Worm (Caenorhabditis elegans) whole organism, L1 larva: ENCODE data around the gene F08F3.1.

Experiments
- C04F5.9 ChIP-seq: sonication (generic microtip); optimal IDR thresholded peaks from 2 replicates; lab custom pipeline; 2016; ENCODE audit warnings: missing genetic modification characterization, missing compliant biosample characterization
- C16A3.4 ChIP-seq: fragments of 150-350 bp; optimal IDR thresholded peaks from 2 replicates; lab custom pipeline; 2014; ENCODE audit warnings: missing biosample characterization, missing genetic modification characterization
- Y116A8C.19 ChIP-seq: sonication (generic microtip); optimal IDR thresholded peaks from 2 replicates; lab custom pipeline; 2016; ENCODE audit warnings: missing compliant biosample characterization, missing genetic modification characterization, borderline replicate concordance
- alr-1 ChIP-seq: fragments of 200-800 bp; sonication (Bioruptor generic); optimal IDR thresholded peaks from 2 replicates; lab custom pipeline; 2018; ENCODE audit warnings: borderline replicate concordance, mild to moderate bottlenecking, missing genetic modification characterization, missing compliant biosample characterization
- ama-1 ChIP-seq: fragments of 150-350 bp; optimal IDR thresholded peaks from 2 replicates; lab custom pipeline; 2014
- blmp-1 ChIP-seq: fragments of 150-350 bp; optimal IDR thresholded peaks from 2 replicates; lab custom pipeline; 2014; ENCODE audit warnings: missing biosample characterization, missing genetic modification characterization
- ceh-63 ChIP-seq: fragments of 200-800 bp; sonication (Bioruptor generic); optimal IDR thresholded peaks from 2 replicates; lab custom pipeline; 2018; ENCODE audit warnings: mild to moderate bottlenecking, missing genetic modification characterization, missing compliant biosample characterization
- ceh-8 ChIP-seq: fragments of 200-800 bp; sonication (Bioruptor generic); optimal IDR thresholded peaks from 2 replicates; lab custom pipeline; 2018; ENCODE audit warnings: mild to moderate bottlenecking, missing genetic modification characterization, moderate library complexity, missing compliant biosample characterization
- ceh-82 ChIP-seq, 3 experiments: fragments of 150-350 bp in 1 of 3; sonication (generic microtip) in 2 of 3; optimal IDR thresholded peaks; 2 replicates each; lab custom pipeline; 2014 to 2017; ENCODE audit warnings: missing biosample characterization in 3 of 3, missing genetic modification characterization in 3 of 3
- ceh-88 ChIP-seq: fragments of 200-800 bp; sonication (Bioruptor generic); IDR thresholded peaks from 2 replicates; pipeline ENCODE4 v1.3.6; 2022; ENCODE audit warnings: missing genetic modification characterization, missing compliant biosample characterization
- dpl-1 ChIP-seq, 3 experiments: fragments of 150-350 bp in 2 of 3; sonication (generic microtip) in 1 of 3; optimal IDR thresholded peaks; 2 replicates each; lab custom pipeline; 2014 to 2017; ENCODE audit warnings: missing biosample characterization in 3 of 3, missing genetic modification characterization in 3 of 3, missing genetic modification reagents in 3 of 3
- egl-13 ChIP-seq: sonication (generic microtip); optimal IDR thresholded peaks from 2 replicates; lab custom pipeline; 2016; ENCODE audit warnings: missing genotype, missing genetic modification reagents, missing genetic modification characterization, missing compliant biosample characterization
- egl-27 ChIP-seq, 2 experiments: fragments of 150-350 bp in 1 of 2; sonication (generic microtip); optimal IDR thresholded peaks; 3 replicates each; lab custom pipeline; 2017 to 2018; ENCODE audit warnings: missing biosample characterization in 2 of 2, missing genetic modification characterization in 2 of 2, missing genetic modification reagents in 2 of 2
- ets-5 ChIP-seq: fragments of 200-800 bp; sonication (Bioruptor generic); IDR thresholded peaks from 2 replicates; pipeline ENCODE4 v1.3.6; 2022; ENCODE audit warnings: missing genetic modification characterization, missing compliant biosample characterization
- fkh-4 ChIP-seq: sonication (generic microtip); optimal IDR thresholded peaks from 2 replicates; lab custom pipeline; 2016; ENCODE audit warnings: missing compliant biosample characterization, missing genetic modification characterization, borderline replicate concordance
- fos-1 ChIP-seq: fragments of 150-350 bp; optimal IDR thresholded peaks from 2 replicates; lab custom pipeline; 2014; ENCODE audit warnings: missing biosample characterization, missing genetic modification characterization
- hpl-2 ChIP-seq: fragments of 150-350 bp; optimal IDR thresholded peaks from 2 replicates; lab custom pipeline; 2014; ENCODE audit warnings: missing biosample characterization, missing genetic modification reagents, missing genetic modification characterization
- lin-13 ChIP-seq: fragments of 150-350 bp; optimal IDR thresholded peaks from 2 replicates; lab custom pipeline; 2014; ENCODE audit warnings: missing biosample characterization, missing genetic modification reagents, missing genetic modification characterization
- lin-14 ChIP-seq: fragments of 200-800 bp; sonication (Bioruptor generic); optimal IDR thresholded peaks from 2 replicates; lab custom pipeline; 2018; ENCODE audit warnings: mild to moderate bottlenecking, missing genetic modification characterization, moderate library complexity, missing compliant biosample characterization
- lin-35 ChIP-seq, 2 experiments: fragments of 150-350 bp; optimal IDR thresholded peaks; 2 replicates each; lab custom pipeline; 2014; ENCODE audit warnings: missing biosample characterization in 2 of 2, missing genetic modification characterization in 2 of 2, missing genetic modification reagents in 2 of 2
- mab-9 ChIP-seq: fragments of 200-800 bp; sonication (Bioruptor generic); IDR thresholded peaks from 2 replicates; pipeline ENCODE4 v1.3.6; 2022; ENCODE audit warnings: missing genetic modification reagents, missing genetic modification characterization, missing compliant biosample characterization
- mef-2 ChIP-seq: fragments of 150-350 bp; optimal IDR thresholded peaks from 2 replicates; lab custom pipeline; 2014; ENCODE audit warnings: missing biosample characterization, missing genetic modification characterization
- nhr-11 ChIP-seq: fragments of 150-350 bp; optimal IDR thresholded peaks from 2 replicates; lab custom pipeline; 2014; ENCODE audit warnings: missing biosample characterization, missing genetic modification characterization
- nhr-28 ChIP-seq: fragments of 150-350 bp; optimal IDR thresholded peaks from 2 replicates; lab custom pipeline; 2014; ENCODE audit warnings: missing biosample characterization, missing genetic modification characterization
- nhr-77 ChIP-seq: fragments of 150-350 bp; optimal IDR thresholded peaks from 2 replicates; lab custom pipeline; 2014; ENCODE audit warnings: missing biosample characterization, missing genetic modification characterization
- pag-3 ChIP-seq: sonication (generic microtip); optimal IDR thresholded peaks from 2 replicates; lab custom pipeline; 2017; ENCODE audit warnings: missing genetic modification characterization, mild to moderate bottlenecking, missing compliant biosample characterization, antibody characterized with exemption, borderline replicate concordance; ENCODE audit not compliant: insufficient read depth
- pax-3 ChIP-seq: fragments of 200-800 bp; sonication (Bioruptor generic); optimal IDR thresholded peaks from 2 replicates; lab custom pipeline; 2018; ENCODE audit warnings: mild to moderate bottlenecking, missing genetic modification characterization, moderate library complexity, missing compliant biosample characterization
- pqm-1 ChIP-seq: sonication (generic microtip); optimal IDR thresholded peaks from 3 replicates; lab custom pipeline; 2017; ENCODE audit warnings: missing biosample characterization, missing genetic modification characterization
- snpc-4 ChIP-seq: fragments of 150-350 bp; optimal IDR thresholded peaks from 2 replicates; lab custom pipeline; 2014; ENCODE audit warnings: missing biosample characterization, missing genetic modification characterization
- snu-23 ChIP-seq: sonication (generic microtip); optimal IDR thresholded peaks from 2 replicates; lab custom pipeline; 2016; ENCODE audit warnings: missing genetic modification characterization, missing compliant biosample characterization
- sptf-1 ChIP-seq: fragments of 150-350 bp; optimal IDR thresholded peaks from 2 replicates; lab custom pipeline; 2014; ENCODE audit warnings: missing biosample characterization, missing genetic modification characterization
- swsn-7 ChIP-seq: sonication (generic microtip); optimal IDR thresholded peaks from 2 replicates; lab custom pipeline; 2016; ENCODE audit warnings: missing genetic modification characterization, missing compliant biosample characterization
- tlp-1 ChIP-seq: fragments of 150-350 bp; optimal IDR thresholded peaks from 2 replicates; lab custom pipeline; 2014; ENCODE audit warnings: missing biosample characterization, missing genetic modification characterization
- unc-30 ChIP-seq: sonication (generic microtip); optimal IDR thresholded peaks from 2 replicates; lab custom pipeline; 2017; ENCODE audit warnings: missing biosample characterization, missing genetic modification characterization
- unc-62 ChIP-seq: fragments of 150-350 bp; optimal IDR thresholded peaks from 2 replicates; lab custom pipeline; 2014; ENCODE audit warnings: missing biosample characterization, missing genetic modification reagents, missing genetic modification characterization
- vab-15 ChIP-seq: sonication (generic microtip); optimal IDR thresholded peaks from 2 replicates; lab custom pipeline; 2017; ENCODE audit warnings: missing genotype, mild to moderate bottlenecking, missing genetic modification characterization, missing compliant biosample characterization
- zag-1 ChIP-seq: fragments of 150-350 bp; optimal IDR thresholded peaks from 2 replicates; lab custom pipeline; 2014; ENCODE audit warnings: missing biosample characterization, missing genetic modification characterization

Gene F08F3.1

DNA sequence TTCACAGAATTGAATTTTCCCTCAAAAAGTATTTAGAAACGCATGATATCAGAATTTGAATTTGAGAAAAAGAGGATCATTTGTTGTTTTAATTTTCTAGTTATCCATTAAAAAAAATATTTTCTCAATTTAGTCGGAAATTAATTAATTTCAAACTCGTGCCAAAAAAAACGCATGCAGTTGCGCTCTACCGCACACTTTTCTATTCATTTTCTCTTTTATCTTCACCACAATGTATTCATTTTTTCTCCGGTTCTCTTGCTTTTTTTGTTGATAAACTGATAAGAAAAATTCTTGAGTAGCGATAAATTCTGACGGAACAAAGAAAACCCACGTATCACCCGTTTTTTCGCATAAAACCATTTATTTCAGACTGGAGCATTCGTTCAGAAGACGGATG, 12.9 kb upstream of the F08F3.1 start, which contains the start of gene acl-6 (continued):
- no peak for TF ChIP-seq egl-27 (tag; optimal IDR thresholded peaks at IDR 0.05; lab: Kevin White, UChicago)
- TF ChIP-seq hpl-2, result no peak
- TF ChIP-seq tlp-1 (tag; lab: Kevin White, UChicago), result no peak
- TF ChIP-seq mef-2 (tag; lab: Kevin White, UChicago), result no peak
- TF ChIP-seq nhr-11 (tag; lab: Kevin White, UChicago), result no peak
- no peak for TF ChIP-seq nhr-28 (tag; lab: Kevin White, UChicago)
- TF ChIP-seq swsn-7, result peak; percentile 11
- peak in 1 of 3 experiments; percentile 36 for TF ChIP-seq ceh-82 (tag; optimal IDR thresholded peaks at IDR 0.05; lab: Kevin White, UChicago)
- peak; percentile 15 for TF ChIP-seq fos-1 (tag; lab: Kevin White, UChicago)
- no peak for TF ChIP-seq pag-3
- TF ChIP-seq fkh-4 (tag; lab: Kevin White, UChicago), result no peak
- TF ChIP-seq unc-30 (tag; lab: Kevin White, UChicago), result no peak
- no peak for TF ChIP-seq ama-1 (lab: Kevin White, UChicago)
- TF ChIP-seq zag-1, result no peak
- TF ChIP-seq blmp-1 (tag; lab: Kevin White, UChicago), result peak; percentile 89
- TF ChIP-seq snpc-4 (tag; lab: Kevin White, UChicago), result no peak
- no peak for TF ChIP-seq mab-9 (GFP tag; lab: Robert Waterston, UW)
- no peak for TF ChIP-seq unc-62
- TF ChIP-seq ceh-8 (GFP tag; lab: Kevin White, UChicago), result no peak
- peak; percentile 68 for TF ChIP-seq snu-23 (GFP tag; lab: Kevin White, UChicago)
- no peak for TF ChIP-seq ets-5 (GFP tag; lab: Robert Waterston, UW)
- peak; percentile 88 to 96 for TF ChIP-seq lin-35 (GFP tag; optimal IDR thresholded peaks at IDR 0.05; lab: Kevin White, UChicago)
- no peak for TF ChIP-seq alr-1
- no peak for TF ChIP-seq Y116A8C.19 (tag; lab: Kevin White, UChicago)
- TF ChIP-seq C04F5.9 (tag; lab: Kevin White, UChicago), result no peak
- peak; percentile 78 for TF ChIP-seq pqm-1 (tag; lab: Kevin White, UChicago)
- no peak for TF ChIP-seq nhr-77 (tag; lab: Kevin White, UChicago)
- TF ChIP-seq C16A3.4 (tag; lab: Kevin White, UChicago), result peak; percentile 72
- TF ChIP-seq ceh-63 (GFP tag; lab: Kevin White, UChicago), result no peak
- TF ChIP-seq egl-13 (tag; lab: Kevin White, UChicago), result no peak
- no peak for TF ChIP-seq pax-3 (tag; lab: Kevin White, UChicago)
- TF ChIP-seq, all 84 proteins: peak for 27

DNA sequence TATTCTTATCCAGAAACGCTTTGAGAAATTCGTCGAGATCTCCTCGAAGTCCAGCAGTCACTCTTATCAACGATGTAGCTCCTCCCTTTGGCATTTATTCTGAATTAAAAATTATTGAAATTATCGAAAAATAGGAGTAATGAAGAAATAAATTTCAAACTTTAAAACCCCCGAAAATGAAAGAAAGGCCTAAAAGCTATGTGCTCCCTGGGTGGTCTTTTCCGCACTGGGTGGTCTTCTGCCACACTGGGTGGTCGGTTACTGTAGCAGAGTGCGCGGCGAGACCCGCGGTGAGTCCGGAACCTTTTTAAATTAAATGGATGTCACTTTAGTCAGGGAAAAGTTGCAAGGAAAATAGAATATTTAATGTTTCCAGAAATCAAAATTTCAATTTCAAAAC, 6.9 kb upstream of the F08F3.1 start, which contains the start of gene snpc-1.3:
Gene snpc-1.3, minus strand, starts transcription at position 101 of the 400 bp plus-strand sequence.
- TF ChIP-seq ceh-82 (tag; optimal IDR thresholded peaks at IDR 0.05; lab: Kevin White, UChicago) (no peak), vab-15 (tag; lab: Kevin White, UChicago) (no peak), snu-23 (GFP tag; lab: Kevin White, UChicago) (no peak), tlp-1 (tag; lab: Kevin White, UChicago) (no peak), nhr-28 (tag; lab: Kevin White, UChicago) (no peak), sptf-1 (tag; lab: Kevin White, UChicago) (no peak), ama-1 (lab: Kevin White, UChicago) (no peak), ceh-88 (GFP tag; lab: Robert Waterston, UW) (no peak)

DNA sequence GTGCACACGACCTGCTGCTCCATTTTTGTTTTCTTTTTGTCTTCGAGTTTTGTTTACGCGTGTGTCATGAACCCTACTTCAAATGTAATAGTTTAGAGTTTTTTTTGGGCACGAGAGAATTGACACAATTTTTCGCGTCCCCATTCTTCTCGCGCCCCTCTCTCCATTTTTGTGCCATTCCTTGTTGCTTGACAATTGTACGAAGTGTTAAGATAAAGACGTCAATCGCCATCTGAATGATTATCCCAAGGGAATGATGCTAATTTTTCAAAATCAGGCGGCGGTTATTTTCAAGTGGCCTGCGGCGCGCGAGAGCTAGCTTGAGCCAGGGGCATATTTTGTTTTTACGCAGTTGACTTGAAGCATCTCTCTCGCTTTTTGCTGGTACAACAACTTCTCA, 3.6 kb upstream of the F08F3.1 start:
- no peak for TF ChIP-seq lin-13 (GFP tag; lab: Kevin White, UChicago)
- no peak for TF ChIP-seq dpl-1 (GFP tag; optimal IDR thresholded peaks at IDR 0.05; lab: Kevin White, UChicago)
- 0 out of 2 replicates have a peak, but pooled peaks have one; percentile 11 for TF ChIP-seq mab-9 (GFP tag; lab: Robert Waterston, UW)
- TF ChIP-seq lin-14 (GFP tag; lab: Kevin White, UChicago), result peak; percentile 28
- TF ChIP-seq, all 84 proteins: peak for 2
